Fruit fly (Drosophila melanogaster) whole organism, embryonic: Measurements from ENCODE around the gene Pgd.
A peak's percentile ranks its signal among the peaks of the same experiment; 100 is the strongest.

ENCODE experiments used
- CG10274 ChIP-seq: fragments of 200-800 bp; sonication (Bioruptor generic); optimal IDR thresholded peaks from 3 replicates; lab custom pipeline; 2017; ENCODE audit warnings: missing biosample characterization, mild to moderate bottlenecking, missing genetic modification characterization
- CG10366 ChIP-seq: fragments of 200-800 bp; sonication (Bioruptor generic); IDR thresholded peaks from 2 replicates; pipeline ENCODE4 v1.3.6; 2022; ENCODE audit warnings: missing biosample characterization, missing genetic modification characterization
- CG11695 ChIP-seq: fragments of 200-800 bp; sonication (Bioruptor generic); IDR thresholded peaks from 3 replicates; pipeline ENCODE4 v1.3.6; 2022; ENCODE audit warnings: missing biosample characterization, missing genetic modification characterization
- CG12744 ChIP-seq: fragments of 200-800 bp; sonication (Bioruptor generic); optimal IDR thresholded peaks from 2 replicates; lab custom pipeline; 2016; ENCODE audit warnings: missing biosample characterization, missing genetic modification characterization
- CG14441 ChIP-seq: fragments of 200-800 bp; sonication (Bioruptor generic); IDR thresholded peaks from 2 replicates; pipeline ENCODE4 v1.3.6; 2022; ENCODE audit warnings: missing biosample characterization, missing genetic modification characterization
- CG17568 ChIP-seq: fragments of 200-800 bp; sonication (Bioruptor generic); optimal IDR thresholded peaks from 2 replicates; lab custom pipeline; 2018; ENCODE audit warnings: missing biosample characterization, mild to moderate bottlenecking, missing genetic modification characterization, moderate library complexity
- CG17802 ChIP-seq: fragments of 200-800 bp; sonication (Bioruptor generic); optimal IDR thresholded peaks from 2 replicates; lab custom pipeline; 2018; ENCODE audit warnings: missing biosample characterization, mild to moderate bottlenecking, missing genetic modification characterization, moderate library complexity
- CG18262 ChIP-seq: fragments of 200-800 bp; optimal IDR thresholded peaks from 3 replicates; lab custom pipeline; 2019; ENCODE audit warnings: missing biosample characterization, mild to moderate bottlenecking, missing genetic modification characterization, moderate library complexity
- CG18764 ChIP-seq: fragments of 200-800 bp; sonication (Bioruptor generic); optimal IDR thresholded peaks from 3 replicates; lab custom pipeline; 2016; ENCODE audit warnings: missing biosample characterization, missing genetic modification characterization
- CG31441 ChIP-seq: fragments of 200-800 bp; sonication (Bioruptor generic); IDR thresholded peaks from 2 replicates; pipeline ENCODE4 v1.3.6; 2022; ENCODE audit warnings: missing biosample characterization, missing genetic modification characterization
- CG32772 ChIP-seq: fragments of 200-800 bp; sonication (Bioruptor generic); IDR thresholded peaks from 2 replicates; pipeline ENCODE4 v1.3.6; 2022; ENCODE audit warnings: missing biosample characterization, missing genetic modification characterization
- CG4424 ChIP-seq: fragments of 200-800 bp; sonication (Bioruptor generic); optimal IDR thresholded peaks from 3 replicates; lab custom pipeline; 2016; ENCODE audit warnings: missing biosample characterization, missing genetic modification characterization
- CG4707 ChIP-seq: fragments of 200-800 bp; sonication (Bioruptor generic); optimal IDR thresholded peaks from 2 replicates; lab custom pipeline; 2018; ENCODE audit warnings: missing biosample characterization, mild to moderate bottlenecking, missing genetic modification characterization, moderate library complexity
- CG6689 ChIP-seq: fragments of 200-800 bp; sonication (Bioruptor generic); IDR thresholded peaks from 2 replicates; pipeline ENCODE4 v1.3.6; 2022; ENCODE audit warnings: missing biosample characterization, missing genetic modification characterization
- CG9215 ChIP-seq: fragments of 200-800 bp; sonication (Bioruptor generic); IDR thresholded peaks from 2 replicates; pipeline ENCODE4 v1.3.6; 2022; ENCODE audit warnings: missing biosample characterization, missing genetic modification characterization
- CG9876 ChIP-seq: fragments of 200-800 bp; sonication (Bioruptor generic); optimal IDR thresholded peaks from 2 replicates; lab custom pipeline; 2016; ENCODE audit warnings: missing biosample characterization, missing genetic modification characterization
- D ChIP-seq, 2 experiments: fragments of 200-800 bp in 1 of 2; fragments of >200 bp in 1 of 2; sonication (Bioruptor generic) in 1 of 2; optimal IDR thresholded peaks; 2 replicates in 1 of 2; 3 replicates in 1 of 2; lab custom pipeline; 2017; ENCODE audit warnings: mild to moderate bottlenecking in 1 of 2, missing biosample characterization in 1 of 2, missing genetic modification characterization in 1 of 2, missing genetic modification reagents in 1 of 2
- D19A ChIP-seq: fragments of 200-800 bp; optimal IDR thresholded peaks from 3 replicates; lab custom pipeline; 2019; ENCODE audit warnings: missing biosample characterization, mild to moderate bottlenecking, missing genetic modification characterization, moderate library complexity
- Eip74EF ChIP-seq, 2 experiments: fragments of 200-800 bp in 1 of 2; fragments of >200 bp in 1 of 2; sonication (Bioruptor generic) in 1 of 2; optimal IDR thresholded peaks; 2 replicates each; lab custom pipeline; 2017 to 2019; ENCODE audit warnings: missing biosample characterization in 2 of 2, missing genetic modification characterization in 2 of 2, mild to moderate bottlenecking in 1 of 2, moderate library complexity in 1 of 2
- Elba2 ChIP-seq: fragments of 200-800 bp; sonication (Bioruptor generic); optimal IDR thresholded peaks from 3 replicates; lab custom pipeline; 2016; ENCODE audit warnings: missing biosample characterization, missing genetic modification characterization
- H2.0 ChIP-seq: fragments of 200-800 bp; sonication (Bioruptor generic); IDR thresholded peaks from 2 replicates; pipeline ENCODE4 v1.3.6; 2022; ENCODE audit warnings: missing biosample characterization, missing genetic modification characterization
- HLH4C ChIP-seq: fragments of 200-800 bp; sonication (Bioruptor generic); IDR thresholded peaks from 3 replicates; pipeline ENCODE4 v1.3.6; 2022; ENCODE audit warnings: missing biosample characterization, missing genetic modification characterization; ENCODE audit not compliant: partially characterized antibody
- HmgZ ChIP-seq: fragments of 200-800 bp; sonication (Bioruptor generic); optimal IDR thresholded peaks from 2 replicates; lab custom pipeline; 2018; ENCODE audit warnings: missing biosample characterization, mild to moderate bottlenecking, missing genetic modification characterization
- Mrtf ChIP-seq: fragments of 200-800 bp; sonication (Bioruptor generic); IDR thresholded peaks from 3 replicates; pipeline ENCODE4 v1.3.6; 2022; ENCODE audit warnings: missing biosample characterization, missing genetic modification characterization
- Sry-β ChIP-seq: fragments of 200-800 bp; sonication (Bioruptor generic); optimal IDR thresholded peaks from 2 replicates; lab custom pipeline; 2018; ENCODE audit warnings: missing biosample characterization, mild to moderate bottlenecking, missing genetic modification characterization, moderate library complexity
- Xrp1 ChIP-seq: fragments of 200-800 bp; sonication (Bioruptor generic); IDR thresholded peaks from 2 replicates; pipeline ENCODE4 v1.3.6; 2022; ENCODE audit warnings: missing biosample characterization, missing genetic modification characterization
- al ChIP-seq: fragments of 200-800 bp; sonication (Bioruptor generic); IDR thresholded peaks from 2 replicates; pipeline ENCODE4 v1.3.6; 2022; ENCODE audit warnings: missing biosample characterization, missing genetic modification characterization
- ase ChIP-seq: fragments of 200-800 bp; sonication (Bioruptor generic); IDR thresholded peaks from 3 replicates; pipeline ENCODE4 v1.3.6; 2022; ENCODE audit warnings: missing biosample characterization, missing genetic modification characterization
- bab2 ChIP-seq: fragments of 200-800 bp; sonication (Bioruptor generic); optimal IDR thresholded peaks from 2 replicates; lab custom pipeline; 2016; ENCODE audit warnings: missing biosample characterization, missing genetic modification characterization
- br ChIP-seq: fragments of >200 bp; optimal IDR thresholded peaks from 2 replicates; lab custom pipeline; 2017
- bsh ChIP-seq, 2 experiments: fragments of 200-800 bp; sonication (Bioruptor generic); optimal IDR thresholded peaks; 2 replicates each; lab custom pipeline; 2017 to 2018; ENCODE audit warnings: mild to moderate bottlenecking in 2 of 2, missing biosample characterization in 2 of 2, missing genetic modification characterization in 2 of 2, moderate library complexity in 1 of 2
- chinmo ChIP-seq: fragments of 200-800 bp; sonication (Bioruptor generic); IDR thresholded peaks from 4 replicates; pipeline ENCODE4 v1.3.6; 2022; ENCODE audit warnings: missing biosample characterization, missing genetic modification characterization; ENCODE audit not compliant: partially characterized antibody
- crc ChIP-seq: fragments of 200-800 bp; sonication (Bioruptor generic); optimal IDR thresholded peaks from 2 replicates; lab custom pipeline; 2016; ENCODE audit warnings: missing biosample characterization, missing genetic modification characterization
- dm ChIP-seq: fragments of 200-800 bp; sonication (Bioruptor generic); optimal IDR thresholded peaks from 3 replicates; lab custom pipeline; 2016; ENCODE audit warnings: missing biosample characterization, missing genetic modification characterization
- dmrt99B ChIP-seq: fragments of 200-800 bp; sonication (Bioruptor generic); optimal IDR thresholded peaks from 2 replicates; lab custom pipeline; 2018; ENCODE audit warnings: missing biosample characterization, mild to moderate bottlenecking, missing genetic modification characterization, moderate library complexity
- dysf ChIP-seq: fragments of 200-800 bp; sonication (Bioruptor generic); IDR thresholded peaks from 3 replicates; pipeline ENCODE4 v1.3.6; 2022; ENCODE audit warnings: missing biosample characterization, missing genetic modification characterization
- fd3F ChIP-seq: fragments of 200-800 bp; sonication (Bioruptor generic); optimal IDR thresholded peaks from 2 replicates; lab custom pipeline; 2018; ENCODE audit warnings: missing biosample characterization, mild to moderate bottlenecking, missing genetic modification characterization, moderate library complexity
- ftz-f1 ChIP-seq: fragments of 200-800 bp; sonication (Bioruptor generic); optimal IDR thresholded peaks from 2 replicates; lab custom pipeline; 2016; ENCODE audit warnings: missing biosample characterization, missing genetic modification characterization
- h ChIP-seq: fragments of >200 bp; optimal IDR thresholded peaks from 2 replicates; lab custom pipeline; 2017
- inv ChIP-seq: fragments of 200-800 bp; sonication (Bioruptor generic); IDR thresholded peaks from 2 replicates; pipeline ENCODE4 v1.3.6; 2022; ENCODE audit warnings: missing biosample characterization, missing genetic modification characterization; ENCODE audit not compliant: partially characterized antibody
- lov ChIP-seq, 2 experiments: fragments of 200-800 bp in 1 of 2; fragments of >200 bp in 1 of 2; sonication (Bioruptor generic) in 1 of 2; IDR thresholded peaks in 1 of 2; optimal IDR thresholded peaks in 1 of 2; 2 replicates in 1 of 2; 3 replicates in 1 of 2; pipeline versions ENCODE4 v1.3.6 to Lab custom; 2017 to 2022; ENCODE audit warnings: missing biosample characterization in 1 of 2, missing genetic modification characterization in 1 of 2
- nerfin-2 ChIP-seq: fragments of 200-800 bp; sonication (Bioruptor generic); IDR thresholded peaks from 2 replicates; pipeline ENCODE4 v1.3.6; 2022; ENCODE audit warnings: missing biosample characterization, missing genetic modification characterization; ENCODE audit not compliant: partially characterized antibody
- nmo ChIP-seq: fragments of 200-800 bp; sonication (Bioruptor generic); optimal IDR thresholded peaks from 2 replicates; lab custom pipeline; 2018; ENCODE audit warnings: missing biosample characterization, mild to moderate bottlenecking, missing genetic modification characterization, moderate library complexity
- sc ChIP-seq, 3 experiments: fragments of >200 bp in 2 of 3; fragments of 200-800 bp in 1 of 3; sonication (Bioruptor generic) in 1 of 3; optimal IDR thresholded peaks; 2 replicates in 2 of 3; 3 replicates in 1 of 3; lab custom pipeline; 2017; ENCODE audit warnings: mild to moderate bottlenecking in 1 of 3, missing biosample characterization in 1 of 3, missing genetic modification characterization in 1 of 3, missing genetic modification reagents in 1 of 3
- sob ChIP-seq: fragments of 200-800 bp; sonication (Bioruptor generic); IDR thresholded peaks from 2 replicates; pipeline ENCODE4 v1.3.6; 2022; ENCODE audit warnings: missing biosample characterization, missing genetic modification characterization
- stc ChIP-seq: fragments of 200-800 bp; sonication (Bioruptor generic); IDR thresholded peaks from 2 replicates; pipeline ENCODE4 v1.3.6; 2022; ENCODE audit warnings: missing biosample characterization, missing genetic modification characterization
- tx ChIP-seq: fragments of 200-800 bp; sonication (Bioruptor generic); optimal IDR thresholded peaks from 2 replicates; lab custom pipeline; 2016; ENCODE audit warnings: missing biosample characterization, missing genetic modification characterization
- yki ChIP-seq: fragments of >200 bp; optimal IDR thresholded peaks from 3 replicates; lab custom pipeline; 2018

Gene Pgd

dm6 chrX:2145690-2146470 is 944 bp downstream of the Pgd start (continued):
- 0 out of 2 replicates have a peak, but pooled peaks have one; percentile 5 for TF ChIP-seq Xrp1 (GFP tag; lab: Robert Waterston, UW)
- peak; percentile 44 for TF ChIP-seq dmrt99B (tag; lab: Kevin White, UChicago)
- peak; percentile 63 for TF ChIP-seq inv (GFP tag; lab: Robert Waterston, UW)
- TF ChIP-seq yki (lab: Kevin White, UChicago) = no peak
- peak; percentile 43; the same call in 1 of the 2 replicates for TF ChIP-seq CG6689 (GFP tag; lab: Robert Waterston, UW)
- TF ChIP-seq D (optimal IDR thresholded peaks at IDR 0.05; lab: Kevin White, UChicago) = peak; percentile 13
- no peak for TF ChIP-seq D (GFP tag; optimal IDR thresholded peaks at IDR 0.05; lab: Kevin White, UChicago)
- TF ChIP-seq CG9215 (GFP tag; lab: Robert Waterston, UW) = no peak; the same call in 1 of the 2 replicates
- TF ChIP-seq br (lab: Kevin White, UChicago) = no peak
- TF ChIP-seq CG18262 (tag; lab: Kevin White, UChicago) = peak; percentile 37
- TF ChIP-seq Elba2 (GFP tag; lab: Kevin White, UChicago) = no peak
- TF ChIP-seq CG11695 (GFP tag; lab: Robert Waterston, UW) = no peak
- TF ChIP-seq HmgZ (tag; lab: Kevin White, UChicago) = peak; percentile 42
- peak; percentile 36; the same call in 1 of the 2 replicates for TF ChIP-seq CG31441 (GFP tag; lab: Robert Waterston, UW)
- TF ChIP-seq CG32772 = no peak
- peak; percentile 16; the same call in 1 of the 2 replicates for TF ChIP-seq CG14441 (GFP tag; lab: Robert Waterston, UW)
- TF ChIP-seq CG17802 (tag; lab: Kevin White, UChicago) = no peak
- TF ChIP-seq CG18764 (GFP tag; lab: Kevin White, UChicago) = no peak
- TF ChIP-seq h = no peak
- no peak for TF ChIP-seq ase (GFP tag; lab: Robert Waterston, UW)
- TF ChIP-seq al = 0 out of 2 replicates have a peak, but pooled peaks have one; percentile 33
- TF ChIP-seq ftz-f1 = no peak
- TF ChIP-seq sob (GFP tag; lab: Robert Waterston, UW) = peak; percentile 42
- no peak for TF ChIP-seq bsh (GFP tag; optimal IDR thresholded peaks at IDR 0.05; lab: Kevin White, UChicago)
- no peak for TF ChIP-seq CG9876
- no peak for TF ChIP-seq sc (optimal IDR thresholded peaks at IDR 0.05; lab: Kevin White, UChicago)
- TF ChIP-seq sc (GFP tag; optimal IDR thresholded peaks at IDR 0.05; lab: Kevin White, UChicago) = no peak
- no peak for TF ChIP-seq CG10274 (GFP tag; lab: Kevin White, UChicago)
- TF ChIP-seq H2.0 (GFP tag; lab: Robert Waterston, UW) = no peak; the same call in 1 of the 2 replicates
- TF ChIP-seq nmo (GFP tag; lab: Kevin White, UChicago) = peak; percentile 24
- TF ChIP-seq CG17568 (GFP tag; lab: Kevin White, UChicago) = no peak
- peak; percentile 49; the same call in 2 of the 3 replicates for TF ChIP-seq dysf
- TF ChIP-seq fd3F (GFP tag; lab: Kevin White, UChicago) = peak; percentile 18
- TF ChIP-seq HLH4C (GFP tag; lab: Robert Waterston, UW) = peak; percentile 69
- TF ChIP-seq CG12744 (GFP tag; lab: Kevin White, UChicago) = no peak
- TF ChIP-seq chinmo = no peak
- no peak for TF ChIP-seq Mrtf (GFP tag; lab: Robert Waterston, UW)
- no peak for TF ChIP-seq crc
- peak; percentile 8 for TF ChIP-seq CG4424 (GFP tag; lab: Kevin White, UChicago)
- TF ChIP-seq D19A (tag; lab: Kevin White, UChicago) = no peak
- TF ChIP-seq bab2 (GFP tag; lab: Kevin White, UChicago) = peak; percentile 23
- TF ChIP-seq nerfin-2 = no peak
- TF ChIP-seq dm (GFP tag; lab: Kevin White, UChicago) = no peak
- no peak for TF ChIP-seq CG4707 (GFP tag; lab: Kevin White, UChicago)
- TF ChIP-seq Eip74EF (GFP tag; optimal IDR thresholded peaks at IDR 0.05; lab: Kevin White, UChicago) = no peak
- no peak for TF ChIP-seq Sry-β (GFP tag; lab: Kevin White, UChicago)
- TF ChIP-seq tx = no peak
- no peak for TF ChIP-seq lov (optimal IDR thresholded peaks at IDR 0.05; lab: Kevin White, UChicago)
- no peak for TF ChIP-seq lov (GFP tag; IDR thresholded peaks at IDR 0.05; lab: Robert Waterston, UW)
- no peak for TF ChIP-seq stc
- no peak for TF ChIP-seq CG10366 (GFP tag; lab: Robert Waterston, UW)
